Fruit fly (Drosophila melanogaster) whole organism, adult: Measurements from ENCODE around the gene CG5217.
A peak's percentile ranks its signal among the peaks of the same experiment; 100 is the strongest.

Experiments
- CG11617 ChIP-seq: fragments of 200-800 bp; sonication (Bioruptor generic); optimal IDR thresholded peaks from 2 replicates; lab custom pipeline; 2017; ENCODE audit warnings: mild to moderate bottlenecking, missing biosample characterization, missing genetic modification reagents, missing genetic modification characterization
- CG12768 ChIP-seq: fragments of 200-800 bp; sonication (Bioruptor generic); optimal IDR thresholded peaks from 2 replicates; lab custom pipeline; 2017; ENCODE audit warnings: missing biosample characterization, missing genetic modification characterization, mild to moderate bottlenecking, moderate library complexity, missing genetic modification reagents
- CG14711 ChIP-seq: fragments of 200-800 bp; sonication (Bioruptor generic); optimal IDR thresholded peaks from 2 replicates; lab custom pipeline; 2018; ENCODE audit warnings: missing biosample characterization, mild to moderate bottlenecking, missing genetic modification characterization, moderate library complexity
- CG1620 ChIP-seq: fragments of 200-800 bp; sonication (Bioruptor generic); optimal IDR thresholded peaks from 2 replicates; lab custom pipeline; 2016; ENCODE audit warnings: missing biosample characterization, missing genetic modification characterization
- CG33017 ChIP-seq: fragments of 200-800 bp; sonication (Bioruptor generic); optimal IDR thresholded peaks from 2 replicates; lab custom pipeline; 2018; ENCODE audit warnings: missing biosample characterization, mild to moderate bottlenecking, missing genetic modification characterization, moderate library complexity
- CG5204 ChIP-seq: fragments of 200-800 bp; sonication (Bioruptor generic); optimal IDR thresholded peaks from 2 replicates; lab custom pipeline; 2016; ENCODE audit warnings: missing biosample characterization, missing genetic modification characterization
- CG7045 ChIP-seq: fragments of 200-800 bp; sonication (Bioruptor generic); optimal IDR thresholded peaks from 2 replicates; lab custom pipeline; 2017; ENCODE audit warnings: missing biosample characterization, mild to moderate bottlenecking, missing genetic modification characterization
- CG7101 ChIP-seq: fragments of 200-800 bp; sonication (Bioruptor generic); optimal IDR thresholded peaks from 2 replicates; lab custom pipeline; 2018; ENCODE audit warnings: missing biosample characterization, mild to moderate bottlenecking, missing genetic modification characterization, moderate library complexity
- Clk ChIP-seq: fragments of 200-800 bp; sonication (Bioruptor generic); optimal IDR thresholded peaks from 2 replicates; lab custom pipeline; 2017; ENCODE audit warnings: missing biosample characterization, missing genetic modification characterization
- Crg-1 ChIP-seq: fragments of 200-800 bp; sonication (Bioruptor generic); optimal IDR thresholded peaks from 2 replicates; lab custom pipeline; 2016; ENCODE audit warnings: missing biosample characterization, missing genetic modification characterization
- Hr96 ChIP-seq: fragments of 200-800 bp; sonication (Bioruptor generic); optimal IDR thresholded peaks from 2 replicates; lab custom pipeline; 2016; ENCODE audit warnings: missing biosample characterization, missing genetic modification characterization
- Mnt ChIP-seq: fragments of 200-800 bp; sonication (Bioruptor generic); optimal IDR thresholded peaks from 2 replicates; lab custom pipeline; 2016; ENCODE audit warnings: missing biosample characterization, mild to moderate bottlenecking, missing genetic modification characterization
- bab1 ChIP-seq: fragments of 200-800 bp; sonication (Bioruptor generic); optimal IDR thresholded peaks from 3 replicates; lab custom pipeline; 2019; ENCODE audit warnings: missing biosample characterization, mild to moderate bottlenecking, missing genetic modification characterization, moderate library complexity
- cic ChIP-seq: fragments of 200-800 bp; sonication (Bioruptor generic); optimal IDR thresholded peaks from 2 replicates; lab custom pipeline; 2017; ENCODE audit warnings: missing biosample characterization, mild to moderate bottlenecking, missing genetic modification characterization, moderate library complexity
- cnc ChIP-seq, 2 experiments: fragments of >200 bp; optimal IDR thresholded peaks; 2 replicates each; lab custom pipeline; 2017
- kay ChIP-seq: fragments of 200-800 bp; sonication (Bioruptor generic); peaks from one replicate; lab custom pipeline; 2016; ENCODE audit warnings: missing biosample characterization, missing genetic modification characterization, borderline replicate concordance
- ovo ChIP-seq: fragments of 200-800 bp; sonication (Bioruptor generic); optimal IDR thresholded peaks from 2 replicates; lab custom pipeline; 2016; ENCODE audit warnings: missing biosample characterization, missing genetic modification characterization
- pad ChIP-seq: fragments of 200-800 bp; sonication (Bioruptor generic); optimal IDR thresholded peaks from 3 replicates; lab custom pipeline; 2017; ENCODE audit warnings: missing biosample characterization, missing genetic modification characterization, mild to moderate bottlenecking, moderate library complexity, missing genetic modification reagents
- tj ChIP-seq: fragments of 200-800 bp; sonication (Bioruptor generic); optimal IDR thresholded peaks from 3 replicates; lab custom pipeline; 2017; ENCODE audit warnings: missing biosample characterization, mild to moderate bottlenecking, missing genetic modification characterization, moderate library complexity
- toe ChIP-seq: fragments of 200-800 bp; sonication (Bioruptor generic); optimal IDR thresholded peaks from 2 replicates; lab custom pipeline; 2016; ENCODE audit warnings: missing biosample characterization, missing genetic modification characterization

Gene CG5217

DNA sequence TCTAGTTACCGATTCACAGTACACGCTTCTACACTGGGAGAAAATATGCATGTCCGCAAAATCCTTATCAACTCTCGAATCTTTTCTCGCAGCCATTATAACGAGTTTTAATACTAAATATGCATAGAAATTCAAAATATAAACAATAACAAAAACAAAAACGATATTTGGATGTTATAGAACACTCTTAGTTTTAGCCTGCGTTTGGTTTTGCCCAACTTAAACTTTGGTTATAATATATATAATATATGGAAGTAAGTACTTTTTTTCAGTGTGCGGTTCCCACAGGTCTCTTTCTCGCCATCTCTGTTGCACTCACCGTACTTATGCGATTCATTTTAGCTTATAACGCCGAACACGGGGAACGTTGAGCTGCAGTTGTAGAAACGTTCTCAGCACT is 36.2 kb downstream of the CG5217 start, which contains the start of gene cry:
TSS of gene cry (plus strand) at position 377 of the 400 bp plus-strand sequence.
- peak; percentile 93 for TF ChIP-seq CG1620 (GFP tag; lab: Kevin White, UChicago)
- TF ChIP-seq CG7045 (GFP tag; lab: Kevin White, UChicago), result peak; percentile 99
- peak; percentile 96 for TF ChIP-seq cic (GFP tag; lab: Kevin White, UChicago)
- TF ChIP-seq Mnt (GFP tag; lab: Kevin White, UChicago), result peak; percentile 86
- peak; percentile 96 for TF ChIP-seq CG5204 (GFP tag; lab: Kevin White, UChicago)
- peak; percentile 89 for TF ChIP-seq Crg-1
- TF ChIP-seq CG12768 (GFP tag; lab: Kevin White, UChicago), result peak; percentile 99
- peak; percentile 95 for TF ChIP-seq CG14711 (tag; lab: Kevin White, UChicago)
- TF ChIP-seq CG11617 (GFP tag; lab: Kevin White, UChicago), result peak; percentile 99
- peak; percentile 95 for TF ChIP-seq bab1 (GFP tag; lab: Kevin White, UChicago)
- TF ChIP-seq Clk, result peak; percentile 98
- TF ChIP-seq Hr96 (GFP tag; lab: Kevin White, UChicago), result peak; percentile 92
- peak; percentile 89 for TF ChIP-seq ovo (GFP tag; lab: Kevin White, UChicago)
- peak; percentile 95 for TF ChIP-seq toe
- TF ChIP-seq tj (GFP tag; lab: Kevin White, UChicago), result peak; percentile 97
- peak; percentile 96 for TF ChIP-seq CG33017 (tag; lab: Kevin White, UChicago)
- peak; percentile 96 for TF ChIP-seq pad
- TF ChIP-seq kay (GFP tag; lab: Kevin White, UChicago), result peak; percentile 93
- TF ChIP-seq cnc (optimal IDR thresholded peaks at IDR 0.05; lab: Kevin White, UChicago), result no peak
- peak; percentile 97 for TF ChIP-seq CG7101 (tag; lab: Kevin White, UChicago)
